Worm (Caenorhabditis elegans): ENCODE measurements around the gene glr-4.

Gene glr-4

ce11 chrII:7794222-7794621, at the start of gene glr-4:
glr-4 (minus strand) TSS chrII:7794322.
- TF ChIP-seq fkh-3 (tag; optimal IDR thresholded peaks at IDR 0.05) = no peak
- TF ChIP-seq akir-1 (GFP tag; optimal IDR thresholded peaks at IDR 0.05) = no peak
- no peak for TF ChIP-seq attf-6 (GFP tag; IDR thresholded peaks at IDR 0.05)
- TF ChIP-seq bed-2 (GFP tag; IDR thresholded peaks at IDR 0.05) = no peak
- no peak for TF ChIP-seq K12H6.12 (tag; optimal IDR thresholded peaks at IDR 0.05)
- no peak for TF ChIP-seq madf-3 (GFP tag; IDR thresholded peaks at IDR 0.05)
- TF ChIP-seq F49E8.2 (tag; optimal IDR thresholded peaks at IDR 0.05; ENCODE audit: insufficient read depth) = no peak
- TF ChIP-seq mcd-1 (GFP tag; IDR thresholded peaks at IDR 0.05) = no peak
- no peak for TF ChIP-seq Y53F4B.3 (GFP tag; IDR thresholded peaks at IDR 0.05)
- no peak for TF ChIP-seq hlh-26 (GFP tag; conservative IDR thresholded peaks at IDR 0.05)
- no peak for TF ChIP-seq D2030.7 (GFP tag; IDR thresholded peaks at IDR 0.05)
- no peak for TF ChIP-seq tbx-9 (tag; optimal IDR thresholded peaks at IDR 0.05; ENCODE audit: borderline replicate concordance)
- TF ChIP-seq madf-8 (GFP tag; conservative IDR thresholded peaks at IDR 0.05) = no peak
- TF ChIP-seq madf-6 (GFP tag; IDR thresholded peaks at IDR 0.05) = no peak
- no peak for TF ChIP-seq F37B4.10 (GFP tag; IDR thresholded peaks at IDR 0.05)
- TF ChIP-seq attf-5 (GFP tag; optimal IDR thresholded peaks at IDR 0.05) = no peak
- TF ChIP-seq repo-1 (tag; optimal IDR thresholded peaks at IDR 0.05) = no peak
- no peak for TF ChIP-seq die-1 (tag; optimal IDR thresholded peaks at IDR 0.05)
- no peak for TF ChIP-seq F33H1.4 (GFP tag; IDR thresholded peaks at IDR 0.05)

- TF ChIP-seq bed-2 (GFP tag; IDR thresholded peaks at IDR 0.05) (no peak), B0261.1 (tag; optimal IDR thresholded peaks at IDR 0.05) (no peak), Y67H2A.10 (GFP tag; conservative IDR thresholded peaks at IDR 0.05) (no peak), K12H6.12 (tag; optimal IDR thresholded peaks at IDR 0.05) (no peak), T07F8.4 (tag; optimal IDR thresholded peaks at IDR 0.05) (no peak), tbp1 (GFP tag; optimal IDR thresholded peaks at IDR 0.05) (no peak), ceh-91 (GFP tag; IDR thresholded peaks at IDR 0.05) (no peak), dpl-1 (GFP tag; optimal IDR thresholded peaks at IDR 0.05) (no peak), zfh-2 (GFP tag; conservative IDR thresholded peaks at IDR 0.05) (no peak), bed-1 (GFP tag; IDR thresholded peaks at IDR 0.05) (no peak), lin-54 (GFP tag; optimal IDR thresholded peaks at IDR 0.05) (no peak), nfya-2 (GFP tag; IDR thresholded peaks at IDR 0.05) (no peak), nhr-120 (GFP tag; IDR thresholded peaks at IDR 0.05) (no peak), cebp-1 (GFP tag; IDR thresholded peaks at IDR 0.05) (no peak), cebp-1 (tag; optimal IDR thresholded peaks at IDR 0.05) (no peak), ccch-3 (GFP tag; optimal IDR thresholded peaks at IDR 0.05) (no peak)
Measured at ce11 chrII:7842053-7842452, 47.9 kb upstream of the glr-4 start, which contains the start of gene klp-3. klp-3 (plus strand) TSS chrII:7842353.

ce11 chrII:7839703-7840102, 45.6 kb upstream of the glr-4 start:
- TF ChIP-seq cebp-2 (GFP tag; IDR thresholded peaks at IDR 0.05) = no peak
- TF ChIP-seq madf-10 (tag; optimal IDR thresholded peaks at IDR 0.05) = no peak
- TF ChIP-seq dpl-1 (GFP tag; optimal IDR thresholded peaks at IDR 0.05) = no peak
- no peak for TF ChIP-seq efl-1 (GFP tag; optimal IDR thresholded peaks at IDR 0.05)

- peak; percentile 76 for TF ChIP-seq hmg-1.2 (GFP tag; IDR thresholded peaks at IDR 0.05)
- no peak for TF ChIP-seq ekl-4 (GFP tag; IDR thresholded peaks at IDR 0.05)
- TF ChIP-seq madf-8 (GFP tag; conservative IDR thresholded peaks at IDR 0.05) = no peak
- TF ChIP-seq C06A6.2 (GFP tag; conservative IDR thresholded peaks at IDR 0.05) = no peak
- no peak for TF ChIP-seq xnd-1 (tag; optimal IDR thresholded peaks at IDR 0.05)
Measured at ce11 chrII:7838661-7839060, 44.5 kb upstream of the glr-4 start.
